Worm (Caenorhabditis elegans) whole organism, L4/young adult: ENCODE measurements around the gene Y45G12B.2.

Experiments
- W03F9.2 ChIP-seq: fragments of 150-350 bp; optimal IDR thresholded peaks from 2 replicates; lab custom pipeline; 2014; ENCODE audit warnings: missing biosample characterization, missing genetic modification characterization
- him-1 ChIP-seq: sonication (generic microtip); optimal IDR thresholded peaks from 2 replicates; lab custom pipeline; 2016; ENCODE audit warnings: missing genotype, missing genetic modification reagents, missing genetic modification characterization, missing compliant biosample characterization

DNA sequence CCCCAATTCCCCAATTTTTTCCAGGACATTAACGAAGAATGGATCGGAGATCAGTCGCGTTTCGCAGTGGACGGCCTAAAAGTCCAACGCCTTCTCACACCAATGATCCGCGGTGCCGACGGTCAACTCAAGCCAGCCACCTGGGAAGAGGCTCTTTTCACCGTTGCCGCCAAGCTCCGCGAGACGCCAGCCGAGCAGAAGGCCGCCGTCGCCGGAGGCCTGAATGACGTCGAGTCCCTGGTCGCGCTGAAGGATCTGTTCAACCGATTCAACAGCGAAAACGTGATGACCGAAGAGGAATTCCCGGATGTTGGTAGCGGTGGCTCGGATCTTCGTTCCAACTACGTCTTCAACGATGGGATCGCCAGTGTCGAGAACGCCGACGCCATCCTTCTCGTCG, 8.3 kb downstream of the Y45G12B.2 start:
- no peak for TF ChIP-seq him-1
- no peak for TF ChIP-seq W03F9.2 (tag; lab: Kevin White, UChicago)
